Worm (Caenorhabditis elegans) whole organism, early embryonic: ENCODE measurements around the gene C02B10.4.

Experiments
- B0310.2 ChIP-seq: sonication (generic microtip); optimal IDR thresholded peaks from 2 replicates; lab custom pipeline; 2016; ENCODE audit warnings: mild to moderate bottlenecking, missing genetic modification characterization, missing compliant biosample characterization
- F13C5.2 ChIP-seq: sonication (generic microtip); optimal IDR thresholded peaks from 2 replicates; lab custom pipeline; 2017; ENCODE audit warnings: mild to moderate bottlenecking, missing genetic modification characterization, inconsistent platforms, missing compliant biosample characterization
- aly-1 ChIP-seq: sonication (generic microtip); optimal IDR thresholded peaks from 2 replicates; lab custom pipeline; 2016; ENCODE audit warnings: missing genetic modification characterization, missing compliant biosample characterization
- ama-1 ChIP-seq: fragments of 150-350 bp; optimal IDR thresholded peaks from 2 replicates; lab custom pipeline; 2014
- ceh-13 ChIP-seq: fragments of 200-800 bp; sonication (Bioruptor generic); optimal IDR thresholded peaks from 2 replicates; lab custom pipeline; 2018; ENCODE audit warnings: mild to moderate bottlenecking, missing genetic modification characterization, missing compliant biosample characterization
- flt-1 ChIP-seq: fragments of 200-800 bp; sonication (Bioruptor generic); IDR thresholded peaks from 2 replicates; pipeline ENCODE4 v1.3.6; 2022; ENCODE audit warnings: missing genetic modification characterization, missing compliant biosample characterization
- pes-1 ChIP-seq: fragments of 200-800 bp; sonication (Bioruptor generic); IDR thresholded peaks from 2 replicates; pipeline ENCODE4 v1.3.6; 2022; ENCODE audit warnings: missing genetic modification reagents, missing genetic modification characterization, missing compliant biosample characterization
- scrt-1 ChIP-seq: fragments of 200-800 bp; sonication (Bioruptor generic); IDR thresholded peaks from 2 replicates; pipeline ENCODE4 v1.3.6; 2022; ENCODE audit warnings: missing genetic modification characterization, missing compliant biosample characterization
- sea-1 ChIP-seq: fragments of 200-800 bp; sonication (Bioruptor generic); conservative IDR thresholded peaks from 2 replicates; pipeline ENCODE4 v1.3.6; 2022; ENCODE audit warnings: missing genetic modification characterization, missing compliant biosample characterization
- tbx-11 ChIP-seq: fragments of 200-800 bp; sonication (Bioruptor generic); IDR thresholded peaks from 2 replicates; pipeline ENCODE4 v1.3.6; 2022; ENCODE audit warnings: missing genetic modification characterization, missing compliant biosample characterization
- tra-4 ChIP-seq: sonication (generic microtip); optimal IDR thresholded peaks from 2 replicates; lab custom pipeline; 2017; ENCODE audit warnings: missing genetic modification characterization, missing compliant biosample characterization

DNA sequence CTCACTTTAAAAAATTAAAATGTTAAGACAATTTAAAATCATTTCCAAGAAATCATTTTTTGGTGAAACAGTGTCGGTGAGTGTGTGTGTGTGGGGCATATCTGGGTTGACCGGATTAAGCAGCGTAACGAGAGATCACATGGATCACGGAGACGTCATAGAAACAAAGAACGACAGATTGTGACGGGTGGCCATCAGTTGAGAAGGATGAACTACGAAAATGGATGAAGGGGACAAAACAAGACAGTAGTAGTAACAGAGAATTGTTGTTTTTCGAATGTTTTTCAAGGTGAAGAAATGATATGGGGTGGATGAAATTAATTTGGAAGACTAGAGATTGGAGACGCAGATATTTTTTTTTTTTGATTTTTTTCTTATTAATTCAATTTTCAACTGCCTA is 45.1 kb downstream of the C02B10.4 start:
- no peak for TF ChIP-seq pes-1 (GFP tag; lab: Robert Waterston, UW)
- no peak for TF ChIP-seq B0310.2 (tag; lab: Kevin White, UChicago)
- TF ChIP-seq sea-1: no peak
- no peak for TF ChIP-seq tbx-11 (GFP tag; lab: Robert Waterston, UW)
- TF ChIP-seq ama-1: no peak
- TF ChIP-seq flt-1 (GFP tag; lab: Robert Waterston, UW): no peak
- TF ChIP-seq aly-1 (tag; lab: Kevin White, UChicago): no peak
- TF ChIP-seq F13C5.2 (tag; lab: Kevin White, UChicago): no peak
- TF ChIP-seq ceh-13 (GFP tag; lab: Kevin White, UChicago): no peak
- TF ChIP-seq scrt-1 (GFP tag; lab: Robert Waterston, UW): no peak
- TF ChIP-seq tra-4 (tag; lab: Kevin White, UChicago): no peak
